Worm (Caenorhabditis elegans): ENCODE results near the gene cdf-2.

DNA sequence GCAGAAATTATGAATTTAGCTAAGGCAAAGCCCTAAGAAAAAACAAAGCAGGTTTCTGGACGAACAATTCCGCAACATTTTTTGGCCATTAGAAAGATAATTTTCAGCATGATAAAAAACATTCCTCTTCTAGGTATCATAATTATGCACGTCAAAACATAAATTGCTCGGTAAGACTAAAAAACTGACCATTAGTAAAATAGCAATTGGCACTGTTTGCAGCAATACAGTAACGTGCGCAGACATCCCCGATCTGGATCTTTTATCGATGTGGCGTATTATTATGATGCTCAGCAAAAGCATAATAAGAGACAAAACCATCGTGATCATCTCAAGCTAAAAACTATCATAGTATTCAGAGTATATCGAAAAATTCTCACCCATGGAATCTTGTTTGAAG, 9.7 kb upstream of the cdf-2 start:
- TF ChIP-seq fos-1 (tag; optimal IDR thresholded peaks at IDR 0.05) (no peak), ets-5 (GFP tag; IDR thresholded peaks at IDR 0.05) (no peak), nhr-237 (tag; optimal IDR thresholded peaks at IDR 0.05) (no peak), nhr-11 (tag; optimal IDR thresholded peaks at IDR 0.05) (no peak), snpc-4 (tag; optimal IDR thresholded peaks at IDR 0.05) (no peak), tbx-2 (tag; optimal IDR thresholded peaks at IDR 0.05) (no peak)

Data from whole organism, L1 larva.